Worm (Caenorhabditis elegans): ENCODE data around the gene Y38A10A.2.
A peak's percentile ranks its signal among the peaks of the same experiment; 100 is the strongest.
"Not testable (repeated sequence)": the region's sequence is repeated elsewhere in the genome, so short reads cannot be mapped to it uniquely, and the experiment has no call there.

Y38A10A.2 gene

DNA sequence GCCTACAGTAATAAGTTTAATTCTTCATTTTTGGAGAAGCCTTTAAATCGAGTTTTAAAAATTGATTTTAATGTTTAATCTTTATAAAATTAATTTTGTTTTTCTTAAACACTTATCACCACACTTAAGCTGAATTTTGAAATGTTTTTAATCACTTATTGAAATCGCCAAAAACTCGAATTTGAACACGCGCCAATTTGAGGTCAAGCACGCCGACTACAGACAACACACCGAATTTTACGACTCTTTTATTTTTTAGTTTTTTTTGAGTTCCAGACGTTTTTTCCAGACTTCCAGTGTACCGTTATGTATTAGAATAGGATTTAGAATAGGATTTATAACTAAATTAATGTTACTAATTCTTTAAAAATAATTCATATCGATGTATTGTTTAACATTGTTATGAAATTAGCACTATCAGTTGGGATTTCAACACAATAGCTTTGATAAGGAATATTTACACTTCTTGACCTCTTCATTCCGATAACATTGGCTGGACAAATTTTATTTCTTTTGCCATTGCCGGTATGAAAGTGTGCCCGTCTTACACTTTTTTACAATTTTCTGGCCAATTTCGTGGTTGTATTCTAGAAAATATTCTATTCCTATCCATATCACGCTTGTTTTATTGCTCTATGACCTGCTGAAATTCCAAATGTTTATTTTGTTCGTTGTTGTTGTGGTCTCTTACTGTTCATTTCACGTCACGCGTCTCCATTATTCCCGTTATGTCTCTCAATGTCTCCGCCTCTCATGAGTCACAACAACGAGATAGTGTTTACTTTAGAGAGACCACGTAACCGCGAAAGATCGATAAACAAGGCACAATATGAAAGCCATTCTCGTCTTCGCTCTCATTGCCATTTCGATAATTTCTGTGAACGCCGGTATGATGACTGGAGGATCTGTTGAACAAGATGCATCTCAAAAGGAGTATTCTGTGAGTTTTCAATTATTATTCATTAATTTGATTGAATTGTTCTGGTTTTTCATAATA lies 19.7 kb downstream of the Y38A10A.2 start, which contains the start of gene cpi-2 (continued):
- TF ChIP-seq pha-4 (tag; optimal IDR thresholded peaks at IDR 0.05) (no peak), ama-1 (optimal IDR thresholded peaks at IDR 0.05) (no peak), hlh-30 (tag; optimal IDR thresholded peaks at IDR 0.05; ENCODE audit: insufficient read depth) (peak; percentile 35), ref-2 (tag; optimal IDR thresholded peaks at IDR 0.05) (no peak), pros-1 (tag; optimal IDR thresholded peaks at IDR 0.05) (no peak), elt-2 (tag; optimal IDR thresholded peaks at IDR 0.05) (peak; percentile 69), nfya-1 (tag; optimal IDR thresholded peaks at IDR 0.05) (peak; percentile 13), ets-4 (tag; optimal IDR thresholded peaks at IDR 0.05) (no peak), ceh-48 (tag; optimal IDR thresholded peaks at IDR 0.05) (peak; percentile 88), sox-4 (tag; optimal IDR thresholded peaks at IDR 0.05) (no peak), lin-11 (tag; optimal IDR thresholded peaks at IDR 0.05) (no peak), odd-2 (tag; optimal IDR thresholded peaks at IDR 0.05) (no peak), fax-1 (tag; optimal IDR thresholded peaks at IDR 0.05) (no peak), pat-9 (tag; optimal IDR thresholded peaks at IDR 0.05) (no peak), ceh-9 (tag; optimal IDR thresholded peaks at IDR 0.05) (no peak), hlh-8 (tag; optimal IDR thresholded peaks at IDR 0.05) (no peak)

DNA sequence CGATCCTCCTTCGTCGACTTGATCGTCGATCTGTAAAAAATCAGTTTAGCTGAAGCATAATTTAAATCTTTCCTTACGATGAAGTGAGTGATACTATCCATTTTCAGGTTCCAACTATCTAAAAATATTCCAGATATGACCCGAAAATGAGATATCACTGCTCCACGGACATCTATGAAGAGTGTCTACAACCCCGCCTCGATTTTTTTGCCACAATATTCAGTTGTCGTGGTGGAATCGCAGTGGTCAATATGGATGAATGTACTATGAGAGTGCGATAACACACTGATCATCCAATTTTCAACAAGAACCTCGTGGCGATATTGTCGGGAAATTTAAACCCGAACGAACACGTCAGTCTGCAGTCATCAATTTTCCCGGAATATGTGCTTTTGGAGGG lies 21.9 kb downstream of the Y38A10A.2 start, which contains the start of gene R01B10.2:
TSS of gene R01B10.2 (minus strand) at position 101 of the 400 bp plus-strand sequence.
- TF ChIP-seq gmeb-2 (tag; optimal IDR thresholded peaks at IDR 0.05) (no peak), nfya-1 (tag; optimal IDR thresholded peaks at IDR 0.05) (no peak), pag-3 (tag; optimal IDR thresholded peaks at IDR 0.05; ENCODE audit: borderline replicate concordance) (no peak), ceh-45 (GFP tag; IDR thresholded peaks at IDR 0.05) (no peak), rnt-1 (tag; optimal IDR thresholded peaks at IDR 0.05) (no peak), ceh-22 (tag; optimal IDR thresholded peaks at IDR 0.05) (no peak), C08G9.2 (tag; optimal IDR thresholded peaks at IDR 0.05) (no peak), lin-11 (tag; optimal IDR thresholded peaks at IDR 0.05) (no peak), ceh-14 (tag; optimal IDR thresholded peaks at IDR 0.05) (no peak), eyg-1 (tag; optimal IDR thresholded peaks at IDR 0.05) (no peak), hlh-6 (tag; optimal IDR thresholded peaks at IDR 0.05) (no peak)

- TF ChIP-seq tbx-2, ceh-22, nfya-1 (tag; optimal IDR thresholded peaks at IDR 0.05): not testable (repeated sequence)
Observed at ce11 chrV:6038405-6039151, 24.7 kb downstream of the Y38A10A.2 start, which contains the start of gene F29G9.1. Gene F29G9.1 (plus strand): TSS chrV:6039101.

- TF ChIP-seq odd-2 (tag; optimal IDR thresholded peaks at IDR 0.05) (no peak), nhr-11 (tag; optimal IDR thresholded peaks at IDR 0.05) (no peak), pag-3 (tag; optimal IDR thresholded peaks at IDR 0.05; ENCODE audit: borderline replicate concordance) (no peak), ceh-19 (GFP tag; optimal IDR thresholded peaks at IDR 0.05) (no peak), ceh-30 (tag; optimal IDR thresholded peaks at IDR 0.05) (no peak), unc-3 (GFP tag; conservative IDR thresholded peaks at IDR 0.05) (no peak), unc-3 (tag; optimal IDR thresholded peaks at IDR 0.05) (no peak), syd-9 (tag; optimal IDR thresholded peaks at IDR 0.05) (no peak), ceh-2 (tag; optimal IDR thresholded peaks at IDR 0.05) (no peak), nhr-232 (tag; optimal IDR thresholded peaks at IDR 0.05) (no peak), dve-1 (tag; optimal IDR thresholded peaks at IDR 0.05) (no peak), ztf-16 (tag; optimal IDR thresholded peaks at IDR 0.05) (no peak), nfya-1 (tag; optimal IDR thresholded peaks at IDR 0.05) (no peak), pqm-1 (tag; optimal IDR thresholded peaks at IDR 0.05) (no peak), C38D4.7 (GFP tag; optimal IDR thresholded peaks at IDR 0.05) (no peak), pat-9 (tag; optimal IDR thresholded peaks at IDR 0.05) (no peak)
Observed at ce11 chrV:6036547-6036946, 26.7 kb downstream of the Y38A10A.2 start.

All from whole organism, late embryonic.